Fruit fly (Drosophila melanogaster) whole organism, pupa: ENCODE measurements around the gene Cln7.

Experiments
- CG10348 ChIP-seq: fragments of 200-800 bp; sonication (Bioruptor generic); IDR thresholded peaks from 2 replicates; pipeline ENCODE4 v1.3.6; 2022; ENCODE audit warnings: missing biosample characterization, missing genetic modification characterization
- CG12605 ChIP-seq: fragments of 200-800 bp; sonication (Bioruptor generic); IDR thresholded peaks from 2 replicates; pipeline ENCODE4 v1.3.6; 2022; ENCODE audit warnings: missing biosample characterization, missing genetic modification characterization
- CG13204 ChIP-seq: fragments of 200-800 bp; sonication (Bioruptor generic); optimal IDR thresholded peaks from 2 replicates; lab custom pipeline; 2018; ENCODE audit warnings: missing biosample characterization, mild to moderate bottlenecking, missing genetic modification characterization, moderate library complexity
- CG14655 ChIP-seq: fragments of 200-800 bp; sonication (Bioruptor generic); optimal IDR thresholded peaks from 3 replicates; lab custom pipeline; 2017; ENCODE audit warnings: mild to moderate bottlenecking, missing biosample characterization, missing genetic modification reagents, missing genetic modification characterization
- CG15710 ChIP-seq: fragments of 200-800 bp; sonication (Bioruptor generic); optimal IDR thresholded peaks from 2 replicates; lab custom pipeline; 2018; ENCODE audit warnings: missing biosample characterization, mild to moderate bottlenecking, missing genetic modification characterization, moderate library complexity
- CG17806 ChIP-seq: fragments of 200-800 bp; sonication (Bioruptor generic); optimal IDR thresholded peaks from 2 replicates; lab custom pipeline; 2018; ENCODE audit warnings: missing biosample characterization, mild to moderate bottlenecking, missing genetic modification characterization, moderate library complexity
- CG32121 ChIP-seq: fragments of 200-800 bp; sonication (Bioruptor generic); IDR thresholded peaks from 2 replicates; pipeline ENCODE4 v1.3.6; 2022; ENCODE audit warnings: missing biosample characterization, missing genetic modification characterization
- CG34367 ChIP-seq: fragments of 200-800 bp; sonication (Bioruptor generic); optimal IDR thresholded peaks from 2 replicates; lab custom pipeline; 2018; ENCODE audit warnings: missing biosample characterization, mild to moderate bottlenecking, missing genetic modification characterization
- CG4496 ChIP-seq: fragments of 200-800 bp; sonication (Bioruptor generic); IDR thresholded peaks from 3 replicates; pipeline ENCODE4 v1.3.6; 2022; ENCODE audit warnings: missing biosample characterization, missing genetic modification characterization
- CG8159 ChIP-seq: fragments of 200-800 bp; sonication (Bioruptor generic); optimal IDR thresholded peaks from 3 replicates; lab custom pipeline; 2018; ENCODE audit warnings: missing biosample characterization, mild to moderate bottlenecking, missing genetic modification characterization, moderate library complexity
- CG8301 ChIP-seq: fragments of 200-800 bp; sonication (Bioruptor generic); optimal IDR thresholded peaks from 2 replicates; lab custom pipeline; 2018; ENCODE audit warnings: missing biosample characterization, mild to moderate bottlenecking, missing genetic modification characterization
- CG9948 ChIP-seq: fragments of 200-800 bp; sonication (Bioruptor generic); optimal IDR thresholded peaks from 2 replicates; lab custom pipeline; 2018; ENCODE audit warnings: missing biosample characterization, mild to moderate bottlenecking, missing genetic modification characterization, moderate library complexity
- D1 ChIP-seq: fragments of 200-800 bp; sonication (Bioruptor generic); optimal IDR thresholded peaks from 2 replicates; lab custom pipeline; 2018; ENCODE audit warnings: missing biosample characterization, mild to moderate bottlenecking, missing genetic modification characterization, moderate library complexity
- EcR ChIP-seq: fragments of 200-800 bp; sonication (Bioruptor generic); optimal IDR thresholded peaks from 3 replicates; lab custom pipeline; 2019; ENCODE audit warnings: missing biosample characterization, missing genetic modification characterization, mild to moderate bottlenecking, moderate library complexity, missing genetic modification reagents
- Ets98B ChIP-seq: fragments of 200-800 bp; sonication (Bioruptor generic); IDR thresholded peaks from 2 replicates; pipeline ENCODE4 v1.3.6; 2022; ENCODE audit warnings: missing biosample characterization, missing genetic modification characterization
- Pif1A ChIP-seq: fragments of 200-800 bp; sonication (Bioruptor generic); optimal IDR thresholded peaks from 3 replicates; lab custom pipeline; 2016; ENCODE audit warnings: missing biosample characterization, missing genetic modification characterization
- Pif1B ChIP-seq: fragments of 200-800 bp; sonication (Bioruptor generic); optimal IDR thresholded peaks from 3 replicates; lab custom pipeline; 2016; ENCODE audit warnings: missing biosample characterization, missing genetic modification characterization
- Snoo ChIP-seq: fragments of 200-800 bp; sonication (Bioruptor generic); optimal IDR thresholded peaks from 3 replicates; lab custom pipeline; 2017; ENCODE audit warnings: missing biosample characterization, mild to moderate bottlenecking, missing genetic modification characterization, inconsistent platforms
- fd96Ca ChIP-seq: fragments of 200-800 bp; sonication (Bioruptor generic); IDR thresholded peaks from 3 replicates; pipeline ENCODE4 v1.3.6; 2022; ENCODE audit warnings: missing biosample characterization, missing genetic modification characterization
- gl ChIP-seq: fragments of 200-800 bp; sonication (Bioruptor generic); optimal IDR thresholded peaks from 2 replicates; lab custom pipeline; 2018; ENCODE audit warnings: missing biosample characterization, mild to moderate bottlenecking, missing genetic modification characterization
- rn ChIP-seq: fragments of 200-800 bp; sonication (Bioruptor generic); IDR thresholded peaks from 2 replicates; pipeline ENCODE4 v1.3.6; 2022; ENCODE audit warnings: missing biosample characterization, missing genetic modification characterization

Gene Cln7

DNA sequence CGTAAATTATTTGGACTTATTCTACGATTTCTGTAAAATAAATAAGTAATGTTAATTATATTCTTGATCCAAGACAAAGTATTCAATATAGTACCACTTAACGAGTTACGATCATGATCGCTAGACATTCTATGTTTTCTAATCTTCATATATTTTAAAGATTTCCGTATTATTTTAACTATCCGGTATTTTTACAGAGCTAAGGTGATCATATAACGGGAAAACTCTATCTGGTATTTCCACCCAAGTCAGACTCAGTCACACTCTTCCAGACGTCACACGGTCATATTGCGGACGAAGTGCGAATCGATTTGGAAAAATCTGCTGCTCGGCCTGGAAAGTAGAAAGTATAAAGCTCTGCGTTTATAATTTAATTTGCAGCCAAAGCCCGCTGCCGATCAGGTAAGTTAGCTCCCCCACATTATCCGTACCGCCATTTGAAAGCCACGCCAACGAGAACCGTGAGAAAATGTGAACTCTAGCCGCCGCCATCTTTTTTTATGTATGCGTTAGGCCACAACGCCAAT is 5.7 kb downstream of the Cln7 start, which contains the start of the genes lark and eco:
lark (plus strand) TSS at position 51 of the 527 bp plus-strand sequence.
eco (minus strand) TSS at position 125 of the 527 bp plus-strand sequence.
- TF ChIP-seq CG8159 (tag; lab: Kevin White, UChicago): no peak
- TF ChIP-seq CG34367 (tag; lab: Kevin White, UChicago): peak; percentile 14
- 0 out of 3 replicates have a peak, but pooled peaks have one; percentile 9 for TF ChIP-seq CG4496 (GFP tag; lab: Robert Waterston, UW)
- no peak for TF ChIP-seq CG9948 (tag; lab: Kevin White, UChicago)
- no peak for TF ChIP-seq rn (GFP tag; lab: Robert Waterston, UW)
- peak; percentile 18 for TF ChIP-seq EcR (GFP tag; lab: Kevin White, UChicago)
- TF ChIP-seq gl: peak; percentile 28

- TF ChIP-seq Pif1B (no peak), CG8159 (tag; lab: Kevin White, UChicago) (no peak), CG8301 (tag; lab: Kevin White, UChicago) (no peak), CG17806 (tag; lab: Kevin White, UChicago) (no peak), CG4496 (GFP tag; lab: Robert Waterston, UW) (no peak), CG34367 (tag; lab: Kevin White, UChicago) (no peak), rn (GFP tag; lab: Robert Waterston, UW) (no peak), Ets98B (GFP tag; lab: Robert Waterston, UW) (no peak), CG15710 (tag; lab: Kevin White, UChicago) (no peak), CG13204 (GFP tag; lab: Kevin White, UChicago) (no peak), CG10348 (GFP tag; lab: Robert Waterston, UW) (no peak), CG14655 (no peak), gl (no peak), Pif1A (GFP tag; lab: Kevin White, UChicago) (no peak), Snoo (tag; lab: Kevin White, UChicago) (no peak)
Observed at dm6 chr3L:7338786-7339185, 6.2 kb downstream of the Cln7 start.

DNA sequence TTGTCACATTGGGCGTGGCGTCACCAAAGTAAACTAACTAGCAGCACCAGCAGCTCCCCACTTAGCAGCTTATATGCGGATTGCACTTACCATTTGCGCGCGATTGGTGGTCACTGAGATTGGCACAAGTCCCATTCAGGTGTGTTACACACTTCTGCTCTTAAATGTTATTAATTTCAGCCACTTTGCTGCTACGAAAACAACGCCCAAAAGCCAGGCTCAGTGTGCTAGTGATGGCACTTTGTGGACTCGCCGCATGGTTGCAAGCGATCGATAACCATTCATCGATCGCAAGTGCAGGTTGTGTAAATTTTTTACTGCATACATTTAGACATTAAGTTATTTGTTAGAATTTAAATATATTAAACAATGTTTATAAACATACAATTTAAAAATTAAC is 10.0 kb downstream of the Cln7 start, which contains the start of the genes wrm1 and wrm2:
wrm1 (minus strand) TSS at position 237 of the 400 bp plus-strand sequence.
wrm2 (minus strand) TSS at position 237 of the 400 bp plus-strand sequence.
- TF ChIP-seq gl (no peak), CG10348 (GFP tag; lab: Robert Waterston, UW) (no peak), CG4496 (GFP tag; lab: Robert Waterston, UW) (0 out of 3 replicates have a peak, but pooled peaks have one; percentile 16), fd96Ca (no peak)

- TF ChIP-seq CG15710 (tag; lab: Kevin White, UChicago): peak; percentile 90
- peak; percentile 89 for TF ChIP-seq CG8159 (tag; lab: Kevin White, UChicago)
- TF ChIP-seq CG4496 (GFP tag; lab: Robert Waterston, UW): peak; percentile 82
- TF ChIP-seq CG9948 (tag; lab: Kevin White, UChicago): peak; percentile 80
- TF ChIP-seq CG34367 (tag; lab: Kevin White, UChicago): peak; percentile 73
- peak; percentile 82 for TF ChIP-seq Snoo (tag; lab: Kevin White, UChicago)
- TF ChIP-seq fd96Ca: peak; percentile 23; the same call in 1 of the 3 replicates
- no peak for TF ChIP-seq D1 (tag; lab: Kevin White, UChicago)
- TF ChIP-seq CG17806 (tag; lab: Kevin White, UChicago): peak; percentile 83
- TF ChIP-seq Ets98B (GFP tag; lab: Robert Waterston, UW): peak; percentile 57
- no peak for TF ChIP-seq CG10348 (GFP tag; lab: Robert Waterston, UW)
- TF ChIP-seq CG13204 (GFP tag; lab: Kevin White, UChicago): no peak
- TF ChIP-seq CG8301 (tag; lab: Kevin White, UChicago): no peak
- no peak for TF ChIP-seq rn (GFP tag; lab: Robert Waterston, UW)
- TF ChIP-seq EcR (GFP tag; lab: Kevin White, UChicago): peak; percentile 70
- TF ChIP-seq CG32121 (GFP tag; lab: Robert Waterston, UW): peak; percentile 79
- TF ChIP-seq Pif1A (GFP tag; lab: Kevin White, UChicago): no peak
- peak; percentile 51; the same call in 1 of the 2 replicates for TF ChIP-seq CG12605 (GFP tag; lab: Robert Waterston, UW)
- TF ChIP-seq, all 21 proteins: peak for 12
Observed at dm6 chr3L:7328567-7329253, 16.3 kb downstream of the Cln7 start, which contains the start of the genes mrva, CG42307 and mus312. TSS of gene mrva (minus strand) at chr3L:7328842. TSS of gene CG42307 (plus strand) at chr3L:7329132. TSS of gene mus312 (plus strand) at chr3L:7329132.

- TF ChIP-seq CG34367 (tag; lab: Kevin White, UChicago): no peak
- TF ChIP-seq EcR (GFP tag; lab: Kevin White, UChicago): peak; percentile 53
- no peak for TF ChIP-seq Pif1A (GFP tag; lab: Kevin White, UChicago)
Observed at dm6 chr3L:7326676-7327075, 18.3 kb downstream of the Cln7 start.

- no peak for TF ChIP-seq CG8301 (tag; lab: Kevin White, UChicago)
- TF ChIP-seq CG17806 (tag; lab: Kevin White, UChicago): peak; percentile 16
- TF ChIP-seq Ets98B (GFP tag; lab: Robert Waterston, UW): no peak
- no peak for TF ChIP-seq CG14655
- peak; percentile 40 for TF ChIP-seq CG15710 (tag; lab: Kevin White, UChicago)
- TF ChIP-seq Pif1A (GFP tag; lab: Kevin White, UChicago): no peak
- TF ChIP-seq CG9948 (tag; lab: Kevin White, UChicago): peak; percentile 36
- TF ChIP-seq fd96Ca: peak; percentile 43; the same call in 1 of the 3 replicates
- no peak for TF ChIP-seq CG34367 (tag; lab: Kevin White, UChicago)
- no peak for TF ChIP-seq CG12605 (GFP tag; lab: Robert Waterston, UW)
- TF ChIP-seq CG10348 (GFP tag; lab: Robert Waterston, UW): no peak
- no peak for TF ChIP-seq D1 (tag; lab: Kevin White, UChicago)
- peak; percentile 62 for TF ChIP-seq CG8159 (tag; lab: Kevin White, UChicago)
- TF ChIP-seq CG4496 (GFP tag; lab: Robert Waterston, UW): 0 out of 3 replicates have a peak, but pooled peaks have one; percentile 30
- no peak for TF ChIP-seq CG13204 (GFP tag; lab: Kevin White, UChicago)
- TF ChIP-seq gl: no peak
- TF ChIP-seq CG32121 (GFP tag; lab: Robert Waterston, UW): peak; percentile 43; the same call in 1 of the 2 replicates
- no peak for TF ChIP-seq rn (GFP tag; lab: Robert Waterston, UW)
- TF ChIP-seq Pif1B: no peak
- TF ChIP-seq, all 21 proteins: peak for 7
Observed at dm6 chr3L:7323348-7323747, 21.6 kb downstream of the Cln7 start, which contains the start of the genes RhoGEF4 and Rint1. TSS of gene RhoGEF4 (minus strand) at chr3L:7323411. TSS of gene Rint1 (plus strand) at chr3L:7323619.
